Fruit fly (Drosophila melanogaster) whole organism, embryonic: ENCODE measurements around the gene Mst57Db.

Source experiments
- CG17568 ChIP-seq: fragments of 200-800 bp; sonication (Bioruptor generic); optimal IDR thresholded peaks from 2 replicates; lab custom pipeline; 2018; ENCODE audit warnings: missing biosample characterization, mild to moderate bottlenecking, missing genetic modification characterization, moderate library complexity
- Dek ChIP-seq: fragments of 200-800 bp; sonication (Bioruptor generic); optimal IDR thresholded peaks from 3 replicates; lab custom pipeline; 2019; ENCODE audit warnings: missing biosample characterization, mild to moderate bottlenecking, missing genetic modification characterization, moderate library complexity
- Fer3 ChIP-seq: fragments of 200-800 bp; sonication (Bioruptor generic); optimal IDR thresholded peaks from 2 replicates; lab custom pipeline; 2018; ENCODE audit warnings: missing biosample characterization, mild to moderate bottlenecking, missing genetic modification characterization, moderate library complexity
- run ChIP-seq: fragments of 200-800 bp; sonication (Bioruptor generic); optimal IDR thresholded peaks from 3 replicates; lab custom pipeline; 2018; ENCODE audit warnings: missing biosample characterization, mild to moderate bottlenecking, missing genetic modification characterization
- wdn ChIP-seq: fragments of 200-800 bp; sonication (Bioruptor generic); IDR thresholded peaks from 2 replicates; pipeline ENCODE4 v1.3.6; 2022; ENCODE audit warnings: missing biosample characterization, missing genetic modification characterization

DNA sequence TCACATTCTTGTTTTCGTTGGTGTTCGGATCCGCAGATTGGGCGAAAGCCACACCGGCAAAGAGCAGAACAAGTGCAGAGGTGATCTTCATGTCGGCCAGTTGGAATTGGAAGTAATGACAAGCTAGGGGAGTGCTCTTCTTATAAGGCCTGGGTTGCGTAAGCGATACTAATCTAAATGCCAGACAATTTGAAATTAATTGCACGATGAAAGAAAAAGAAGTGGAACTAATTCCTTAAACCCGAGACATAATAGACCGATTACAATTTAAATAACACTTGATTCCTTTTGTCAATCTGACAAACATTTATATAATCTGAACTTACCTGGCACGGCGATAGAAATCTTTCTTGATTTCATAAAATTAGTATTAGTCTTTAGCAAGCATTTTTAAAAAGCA is at the start of gene Mst57Db:
- TF ChIP-seq Fer3 (tag; lab: Kevin White, UChicago) (no peak), wdn (no peak), Dek (tag; lab: Kevin White, UChicago) (no peak), run (tag; lab: Kevin White, UChicago) (no peak), CG17568 (GFP tag; lab: Kevin White, UChicago) (no peak)
